Worm (Caenorhabditis elegans) whole organism, L4 larva: ENCODE data around the gene C14F11.7.

Experiments
- D1046.2 ChIP-seq: fragments of 200-800 bp; sonication (Bioruptor generic); IDR thresholded peaks from 2 replicates; pipeline ENCODE4 v1.3.6; 2022; ENCODE audit warnings: missing genetic modification characterization, missing compliant biosample characterization
- F10B5.3 ChIP-seq: sonication (generic microtip); optimal IDR thresholded peaks from 2 replicates; lab custom pipeline; 2016; ENCODE audit warnings: mild to moderate bottlenecking, missing genetic modification characterization, missing compliant biosample characterization
- F49E8.2 ChIP-seq: sonication (generic microtip); optimal IDR thresholded peaks from 2 replicates; lab custom pipeline; 2016; ENCODE audit warnings: missing compliant biosample characterization, mild to moderate bottlenecking, missing genetic modification characterization, borderline replicate concordance
- ZK337.2 ChIP-seq: fragments of 200-800 bp; sonication (Bioruptor generic); IDR thresholded peaks from 2 replicates; pipeline ENCODE4 v1.3.6; 2022; ENCODE audit warnings: missing genetic modification reagents, missing genetic modification characterization, missing compliant biosample characterization
- aha-1 ChIP-seq: fragments of 150-350 bp; peaks from one replicate; lab custom pipeline; 2014; ENCODE audit warnings: missing biosample characterization, missing genetic modification characterization
- ama-1 ChIP-seq: fragments of 150-350 bp; optimal IDR thresholded peaks from 2 replicates; lab custom pipeline; 2014; ENCODE audit warnings: inconsistent platforms, mixed read lengths
- arid-1 ChIP-seq: fragments of 200-800 bp; sonication (Bioruptor generic); conservative IDR thresholded peaks from 2 replicates; pipeline ENCODE4 v1.3.6; 2022; ENCODE audit warnings: missing genetic modification reagents, missing genetic modification characterization, missing compliant biosample characterization
- cey-2 ChIP-seq: sonication (generic microtip); optimal IDR thresholded peaks from 3 replicates; lab custom pipeline; 2017; ENCODE audit warnings: missing genetic modification characterization, mild to moderate bottlenecking, missing compliant biosample characterization, antibody characterized with exemption, borderline replicate concordance; ENCODE audit not compliant: insufficient read depth
- daf-16 ChIP-seq, 3 experiments: sonication (generic microtip); optimal IDR thresholded peaks; 2 replicates each; lab custom pipeline; 2016 to 2017; ENCODE audit warnings: missing genetic modification characterization in 3 of 3, missing genetic modification reagents in 3 of 3, mild to moderate bottlenecking in 2 of 3, missing compliant biosample characterization in 2 of 3, missing biosample characterization in 1 of 3, moderate library complexity in 1 of 3
- dmd-6 ChIP-seq: fragments of 200-800 bp; sonication (Bioruptor generic); IDR thresholded peaks from 2 replicates; pipeline ENCODE4 v1.3.6; 2022; ENCODE audit warnings: missing genetic modification reagents, missing genetic modification characterization, missing compliant biosample characterization
- dpl-1 ChIP-seq: fragments of 150-350 bp; optimal IDR thresholded peaks from 2 replicates; lab custom pipeline; 2014; ENCODE audit warnings: missing biosample characterization, missing genetic modification reagents, missing genetic modification characterization
- egl-27 ChIP-seq: sonication (generic microtip); optimal IDR thresholded peaks from 3 replicates; lab custom pipeline; 2017; ENCODE audit warnings: missing biosample characterization, missing genetic modification reagents, missing genetic modification characterization
- hlh-11 ChIP-seq: fragments of 200-800 bp; sonication (Bioruptor generic); optimal IDR thresholded peaks from 2 replicates; lab custom pipeline; 2018; ENCODE audit warnings: mild to moderate bottlenecking, missing genetic modification characterization, missing compliant biosample characterization
- hlh-30 ChIP-seq: sonication (generic microtip); optimal IDR thresholded peaks from 2 replicates; lab custom pipeline; 2017; ENCODE audit warnings: antibody characterized with exemption, mild to moderate bottlenecking, missing genetic modification characterization, missing compliant biosample characterization; ENCODE audit not compliant: insufficient read depth
- lin-1 ChIP-seq: fragments of 200-800 bp; sonication (Bioruptor generic); IDR thresholded peaks from 2 replicates; pipeline ENCODE4 v1.3.6; 2022; ENCODE audit warnings: missing genetic modification reagents, missing genetic modification characterization, missing compliant biosample characterization
- lin-39 ChIP-seq: fragments of 150-350 bp; optimal IDR thresholded peaks from 2 replicates; lab custom pipeline; 2014; ENCODE audit warnings: missing biosample characterization, missing genetic modification reagents, missing genetic modification characterization
- lir-3 ChIP-seq: sonication (generic microtip); optimal IDR thresholded peaks from 2 replicates; lab custom pipeline; 2016; ENCODE audit warnings: mild to moderate bottlenecking, missing genetic modification characterization, missing compliant biosample characterization
- madf-5 ChIP-seq, 2 experiments: fragments of 200-800 bp; sonication (Bioruptor generic); IDR thresholded peaks; 2 replicates each; pipeline ENCODE4 v1.3.6; 2022; ENCODE audit warnings: missing compliant biosample characterization in 2 of 2, missing genetic modification characterization in 2 of 2
- madf-9 ChIP-seq: fragments of 200-800 bp; sonication (Bioruptor generic); conservative IDR thresholded peaks from 2 replicates; pipeline ENCODE4 v1.3.6; 2022; ENCODE audit warnings: missing genetic modification reagents, missing genetic modification characterization, missing compliant biosample characterization
- mxl-2 ChIP-seq: fragments of 200-800 bp; sonication (Bioruptor generic); conservative IDR thresholded peaks from 2 replicates; pipeline ENCODE4 v1.3.6; 2022; ENCODE audit warnings: missing genetic modification reagents, missing genetic modification characterization, missing compliant biosample characterization
- nhr-102 ChIP-seq: sonication (generic microtip); optimal IDR thresholded peaks from 2 replicates; lab custom pipeline; 2016; ENCODE audit warnings: mild to moderate bottlenecking, missing genetic modification characterization, moderate library complexity, missing compliant biosample characterization
- nhr-25 ChIP-seq: sonication (generic microtip); optimal IDR thresholded peaks from 2 replicates; lab custom pipeline; 2017; ENCODE audit warnings: missing genetic modification characterization, mild to moderate bottlenecking, missing compliant biosample characterization, antibody characterized with exemption, moderate library complexity, borderline replicate concordance; ENCODE audit not compliant: insufficient read depth
- nhr-41 ChIP-seq: fragments of 200-800 bp; sonication (Bioruptor generic); IDR thresholded peaks from 2 replicates; pipeline ENCODE4 v1.3.6; 2022; ENCODE audit warnings: missing genetic modification reagents, missing genetic modification characterization, missing compliant biosample characterization
- nhr-6 ChIP-seq: fragments of 150-350 bp; optimal IDR thresholded peaks from 2 replicates; lab custom pipeline; 2014; ENCODE audit warnings: missing biosample characterization, missing genetic modification characterization
- nhr-77 ChIP-seq: fragments of 150-350 bp; optimal IDR thresholded peaks from 2 replicates; lab custom pipeline; 2014; ENCODE audit warnings: missing biosample characterization, missing genetic modification characterization
- php-3 ChIP-seq: fragments of 200-800 bp; sonication (Bioruptor generic); IDR thresholded peaks from 2 replicates; pipeline ENCODE4 v1.3.6; 2022; ENCODE audit warnings: missing genetic modification reagents, missing genetic modification characterization, missing compliant biosample characterization
- saeg-2 ChIP-seq: fragments of 200-800 bp; sonication (Bioruptor generic); IDR thresholded peaks from 2 replicates; pipeline ENCODE4 v1.3.6; 2022; ENCODE audit warnings: missing genetic modification reagents, missing genetic modification characterization, missing compliant biosample characterization
- sdz-12 ChIP-seq: fragments of 200-800 bp; sonication (Bioruptor generic); optimal IDR thresholded peaks from 2 replicates; lab custom pipeline; 2018; ENCODE audit warnings: mild to moderate bottlenecking, missing genetic modification characterization, missing compliant biosample characterization
- skn-1 ChIP-seq: fragments of 150-350 bp; optimal IDR thresholded peaks from 2 replicates; lab custom pipeline; 2014; ENCODE audit warnings: missing biosample characterization, missing genetic modification characterization
- snpc-1.2 ChIP-seq: fragments of 200-800 bp; sonication (Bioruptor generic); IDR thresholded peaks from 2 replicates; pipeline ENCODE4 v1.3.6; 2022; ENCODE audit warnings: missing genetic modification reagents, missing genetic modification characterization, missing compliant biosample characterization
- spr-3 ChIP-seq: fragments of 200-800 bp; sonication (Bioruptor generic); optimal IDR thresholded peaks from 2 replicates; lab custom pipeline; 2018; ENCODE audit warnings: mild to moderate bottlenecking, missing genetic modification characterization, missing compliant biosample characterization
- tra-1 ChIP-seq: fragments of 200-800 bp; sonication (Bioruptor generic); IDR thresholded peaks from 2 replicates; pipeline ENCODE4 v1.3.6; 2022; ENCODE audit warnings: missing genetic modification reagents, missing genetic modification characterization, missing compliant biosample characterization
- unc-62 ChIP-seq, 3 experiments: fragments of 150-350 bp in 1 of 3; sonication (generic microtip); optimal IDR thresholded peaks in 2 of 3; peaks in 1 of 3; 1 replicate in 1 of 3; 2 replicates in 2 of 3; lab custom pipeline; 2014 to 2017; ENCODE audit warnings: missing biosample characterization in 3 of 3, missing genetic modification characterization in 3 of 3, missing genetic modification reagents in 3 of 3, missing genotype in 1 of 3
- vab-7 ChIP-seq: fragments of 200-800 bp; sonication (Bioruptor generic); IDR thresholded peaks from 2 replicates; pipeline ENCODE4 v1.3.6; 2022; ENCODE audit warnings: missing genetic modification reagents, missing genetic modification characterization, missing compliant biosample characterization
- zag-1 ChIP-seq: fragments of 150-350 bp; optimal IDR thresholded peaks from 2 replicates; lab custom pipeline; 2014; ENCODE audit warnings: missing biosample characterization, missing genetic modification characterization
- zfp-2 ChIP-seq: sonication (generic microtip); optimal IDR thresholded peaks from 2 replicates; lab custom pipeline; 2016; ENCODE audit warnings: mild to moderate bottlenecking, missing genetic modification characterization, missing compliant biosample characterization
- zfp-3 ChIP-seq: fragments of 200-800 bp; sonication (Bioruptor generic); conservative IDR thresholded peaks from 2 replicates; pipeline ENCODE4 v1.3.6; 2022; ENCODE audit warnings: missing genetic modification reagents, missing genetic modification characterization, missing compliant biosample characterization
- ztf-7 ChIP-seq: fragments of 150-350 bp; optimal IDR thresholded peaks from 2 replicates; lab custom pipeline; 2014; ENCODE audit warnings: missing biosample characterization, missing genetic modification characterization

C14F11.7 gene

DNA sequence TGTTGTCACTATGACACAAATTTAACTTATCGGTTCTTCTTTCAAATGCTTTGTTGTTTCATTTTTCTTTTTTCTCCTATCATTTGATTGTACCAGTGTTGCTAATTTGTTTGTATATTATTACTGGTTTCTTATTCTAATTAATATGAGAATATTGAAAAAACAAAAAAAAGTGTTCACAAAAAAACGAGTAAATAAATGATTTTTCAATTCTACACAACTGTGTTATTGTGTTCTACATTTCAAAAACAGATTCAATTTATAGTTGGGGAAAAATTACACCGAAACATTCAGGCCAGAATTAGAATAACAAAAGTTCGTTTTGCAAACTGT lies 45.2 kb upstream of the C14F11.7 start (continued):
- TF ChIP-seq madf-5 (GFP tag; IDR thresholded peaks at IDR 0.05; lab: Robert Waterston, UW) (no peak), saeg-2 (GFP tag; lab: Robert Waterston, UW) (no peak), dpl-1 (GFP tag; lab: Kevin White, UChicago) (no peak), daf-16 (GFP tag; optimal IDR thresholded peaks at IDR 0.05; lab: Kevin White, UChicago) (no peak), daf-16 (tag; optimal IDR thresholded peaks at IDR 0.05; lab: Kevin White, UChicago) (no peak), nhr-25 (no peak), hlh-30 (no peak), egl-27 (tag; lab: Kevin White, UChicago) (no peak), snpc-1.2 (GFP tag; lab: Robert Waterston, UW) (no peak), spr-3 (no peak), hlh-11 (no peak), tra-1 (GFP tag; lab: Robert Waterston, UW) (0 out of 2 replicates have a peak, but pooled peaks have one; percentile 33), aha-1 (tag; lab: Kevin White, UChicago) (peak; percentile 95)

DNA sequence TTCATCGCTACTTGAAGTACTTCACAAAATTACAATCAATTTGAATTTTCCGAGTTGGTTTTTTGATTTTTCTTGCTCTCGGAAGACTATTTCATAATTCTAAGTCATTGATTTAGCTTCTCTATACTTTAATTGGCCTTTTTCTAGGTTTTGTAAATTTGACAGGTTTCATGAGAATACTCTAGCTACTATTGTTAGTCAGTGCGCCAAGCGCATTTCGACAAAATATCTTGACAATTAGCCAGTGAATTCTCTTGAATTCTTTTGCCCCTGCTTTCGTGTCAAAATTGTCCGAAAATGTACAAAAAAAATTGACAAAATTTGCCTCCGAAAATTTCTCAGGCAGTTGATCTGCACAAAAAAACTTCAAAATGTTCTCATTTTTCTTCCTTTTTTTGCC lies 44.8 kb upstream of the C14F11.7 start:
- TF ChIP-seq hlh-11, result no peak
- TF ChIP-seq ztf-7 (tag; lab: Kevin White, UChicago), result no peak
- TF ChIP-seq zfp-2 (tag; lab: Kevin White, UChicago), result no peak
- TF ChIP-seq unc-62 (GFP tag; optimal IDR thresholded peaks at IDR 0.05 in 1 of 2; lab: Kevin White, UChicago), result peak in 1 of 2 experiments; percentile 59
- no peak for TF ChIP-seq unc-62 (tag; optimal IDR thresholded peaks at IDR 0.05; lab: Kevin White, UChicago)
- 0 out of 2 replicates have a peak, but pooled peaks have one; percentile 18 for TF ChIP-seq madf-9 (GFP tag; lab: Robert Waterston, UW)
- TF ChIP-seq nhr-41, result no peak
- TF ChIP-seq nhr-6, result peak; percentile 8
- no peak for TF ChIP-seq F49E8.2 (tag; lab: Kevin White, UChicago)
- TF ChIP-seq hlh-30, result peak; percentile 4
- 0 out of 2 replicates have a peak, but pooled peaks have one; percentile 18 for TF ChIP-seq arid-1
- no peak for TF ChIP-seq lin-1 (GFP tag; lab: Robert Waterston, UW)
- no peak for TF ChIP-seq D1046.2 (GFP tag; lab: Robert Waterston, UW)
- no peak for TF ChIP-seq F10B5.3 (tag; lab: Kevin White, UChicago)
- TF ChIP-seq skn-1 (tag; lab: Kevin White, UChicago), result no peak
- TF ChIP-seq cey-2 (tag; lab: Kevin White, UChicago), result no peak
- TF ChIP-seq lir-3 (tag; lab: Kevin White, UChicago), result no peak
- TF ChIP-seq ZK337.2, result no peak
- no peak for TF ChIP-seq php-3 (GFP tag; lab: Robert Waterston, UW)
- no peak for TF ChIP-seq egl-27 (tag; lab: Kevin White, UChicago)
- no peak for TF ChIP-seq aha-1 (tag; lab: Kevin White, UChicago)
- no peak for TF ChIP-seq zag-1 (tag; lab: Kevin White, UChicago)
- TF ChIP-seq daf-16 (GFP tag; optimal IDR thresholded peaks at IDR 0.05; lab: Kevin White, UChicago), result no peak
- TF ChIP-seq daf-16 (tag; optimal IDR thresholded peaks at IDR 0.05; lab: Kevin White, UChicago), result no peak
- no peak for TF ChIP-seq nhr-102 (tag; lab: Kevin White, UChicago)
- no peak for TF ChIP-seq zfp-3 (GFP tag; lab: Robert Waterston, UW)
- no peak for TF ChIP-seq lin-39 (tag; lab: Kevin White, UChicago)
- no peak for TF ChIP-seq mxl-2 (GFP tag; lab: Robert Waterston, UW)
- TF ChIP-seq sdz-12 (GFP tag; lab: Kevin White, UChicago), result no peak
- no peak for TF ChIP-seq vab-7 (GFP tag; lab: Robert Waterston, UW)
- no peak; the same call in 1 of the 2 replicates for TF ChIP-seq dmd-6 (GFP tag; lab: Robert Waterston, UW)
- no peak for TF ChIP-seq nhr-77
- TF ChIP-seq ama-1 (lab: Kevin White, UChicago), result peak; percentile 57
- TF ChIP-seq, all 104 proteins: peak for 6
